Fruit fly (Drosophila melanogaster): ENCODE data around the gene emc.

The emc gene

dm6 chr3L:791251-791991, 42.2 kb downstream of the emc start (continued):
- TF ChIP-seq CG18011 (GFP tag; optimal IDR thresholded peaks at IDR 0.05) (no peak), CG18476 (GFP tag; optimal IDR thresholded peaks at IDR 0.05) (no peak), lmd (GFP tag; IDR thresholded peaks at IDR 0.05) (peak; percentile 62), CG6854 (GFP tag; optimal IDR thresholded peaks at IDR 0.05) (no peak), CG7556 (GFP tag; optimal IDR thresholded peaks at IDR 0.05) (peak; percentile 67), PHDP (tag; optimal IDR thresholded peaks at IDR 0.05) (peak; percentile 72), wor (GFP tag; IDR thresholded peaks at IDR 0.05) (peak; percentile 47; the same call in 1 of the 2 replicates), CTCF (GFP tag; optimal IDR thresholded peaks at IDR 0.05) (peak; percentile 34), CG12659 (GFP tag; optimal IDR thresholded peaks at IDR 0.05) (peak; percentile 35), sug (tag; optimal IDR thresholded peaks at IDR 0.05) (peak; percentile 8), dysf (GFP tag; IDR thresholded peaks at IDR 0.05) (peak; percentile 61; the same call in 2 of the 3 replicates), CG2712 (tag; optimal IDR thresholded peaks at IDR 0.05) (peak; percentile 81), ewg (GFP tag; optimal IDR thresholded peaks at IDR 0.05) (peak; percentile 30), CG10321 (GFP tag; IDR thresholded peaks at IDR 0.05) (no peak), Dad (GFP tag; optimal IDR thresholded peaks at IDR 0.05) (peak; percentile 22), ato (GFP tag; IDR thresholded peaks at IDR 0.05; ENCODE audit: partially characterized antibody) (no peak), MBD-R2 (GFP tag; IDR thresholded peaks at IDR 0.05) (peak; percentile 36), slou (GFP tag; optimal IDR thresholded peaks at IDR 0.05) (no peak), CG2889 (GFP tag; IDR thresholded peaks at IDR 0.05) (no peak), ftz-f1 (GFP tag; optimal IDR thresholded peaks at IDR 0.05) (no peak), Spps (tag; optimal IDR thresholded peaks at IDR 0.05) (peak; percentile 35), CG33557 (GFP tag; optimal IDR thresholded peaks at IDR 0.05) (peak; percentile 52), stc (GFP tag; IDR thresholded peaks at IDR 0.05) (peak; percentile 60; the same call in 1 of the 2 replicates), Ets97D (GFP tag; optimal IDR thresholded peaks at IDR 0.05) (no peak), CG5180 (GFP tag; optimal IDR thresholded peaks at IDR 0.05) (peak; percentile 38), Mes4 (GFP tag; optimal IDR thresholded peaks at IDR 0.05) (peak; percentile 47), cg (GFP tag; optimal IDR thresholded peaks at IDR 0.05) (no peak), CG5953 (GFP tag; IDR thresholded peaks at IDR 0.05) (no peak; the same call in 1 of the 2 replicates), Bgb (GFP tag; IDR thresholded peaks at IDR 0.05; ENCODE audit: partially characterized antibody) (peak; percentile 53; the same call in 1 of the 2 replicates), CG16863 (GFP tag; optimal IDR thresholded peaks at IDR 0.05) (peak; percentile 15), CG7357 (GFP tag; IDR thresholded peaks at IDR 0.05) (peak; percentile 43; the same call in 1 of the 3 replicates), CG8924 (tag; optimal IDR thresholded peaks at IDR 0.05) (peak; percentile 52), CG17328 (GFP tag; IDR thresholded peaks at IDR 0.05) (peak; percentile 73), CG9437 (GFP tag; optimal IDR thresholded peaks at IDR 0.05) (peak; percentile 47), Chrac-16 (GFP tag; optimal IDR thresholded peaks at IDR 0.05) (peak; percentile 54), Scr (GFP tag; IDR thresholded peaks at IDR 0.05; ENCODE audit: partially characterized antibody) (peak; percentile 51), CG17359 (tag; optimal IDR thresholded peaks at IDR 0.05) (peak; percentile 70), CG15696 (tag; optimal IDR thresholded peaks at IDR 0.05) (peak; percentile 35), CG13775 (GFP tag; optimal IDR thresholded peaks at IDR 0.05) (peak; percentile 11), lov (optimal IDR thresholded peaks at IDR 0.05) (no peak), lov (GFP tag; IDR thresholded peaks at IDR 0.05) (no peak), pho (GFP tag; optimal IDR thresholded peaks at IDR 0.05) (no peak), lbe (GFP tag; optimal IDR thresholded peaks at IDR 0.05) (peak; percentile 23), H2.0 (GFP tag; IDR thresholded peaks at IDR 0.05) (peak; percentile 21; the same call in 1 of the 2 replicates), CG7928 (GFP tag; optimal IDR thresholded peaks at IDR 0.05) (no peak), Hr3 (GFP tag; optimal IDR thresholded peaks at IDR 0.05) (peak; percentile 25), CG2202 (tag; optimal IDR thresholded peaks at IDR 0.05) (peak; percentile 42), phol (tag; optimal IDR thresholded peaks at IDR 0.05) (peak; percentile 77), CG10274 (GFP tag; optimal IDR thresholded peaks at IDR 0.05) (no peak), CG16815 (GFP tag; optimal IDR thresholded peaks at IDR 0.05) (peak; percentile 36)
